Worm (Caenorhabditis elegans) whole organism, mixed stage, embryonic: ENCODE measurements around the gene W08G11.3.
"Not testable (repeated sequence)": the region's sequence is repeated elsewhere in the genome, so short reads cannot be mapped to it uniquely, and the experiment has no call there.

Experiments used
- M03D4.4 ChIP-seq: sonication (generic microtip); optimal IDR thresholded peaks from 2 replicates; lab custom pipeline; 2017; ENCODE audit warnings: mild to moderate bottlenecking, missing genetic modification characterization, missing compliant biosample characterization
- bed-3 ChIP-seq: fragments of 200-800 bp; sonication (Bioruptor generic); optimal IDR thresholded peaks from 3 replicates; lab custom pipeline; 2018; ENCODE audit warnings: mild to moderate bottlenecking, missing genetic modification characterization, moderate library complexity, missing compliant biosample characterization
- blmp-1 ChIP-seq: fragments of 150-350 bp; optimal IDR thresholded peaks from 2 replicates; lab custom pipeline; 2014; ENCODE audit warnings: missing biosample characterization, missing genetic modification characterization
- ceh-39 ChIP-seq: fragments of 150-350 bp; optimal IDR thresholded peaks from 2 replicates; lab custom pipeline; 2014; ENCODE audit warnings: missing biosample characterization, missing genetic modification characterization
- ceh-43 ChIP-seq: fragments of 200-800 bp; sonication (Bioruptor generic); optimal IDR thresholded peaks from 2 replicates; lab custom pipeline; 2018; ENCODE audit warnings: mild to moderate bottlenecking, missing genetic modification characterization, moderate library complexity, missing compliant biosample characterization
- ces-1 ChIP-seq: fragments of 150-350 bp; optimal IDR thresholded peaks from 2 replicates; lab custom pipeline; 2014; ENCODE audit warnings: missing biosample characterization, missing genetic modification reagents, missing genetic modification characterization
- cnd-1 ChIP-seq: fragments of 200-800 bp; sonication (Bioruptor generic); optimal IDR thresholded peaks from 2 replicates; lab custom pipeline; 2018; ENCODE audit warnings: mild to moderate bottlenecking, missing genetic modification characterization, missing compliant biosample characterization
- elt-1 ChIP-seq: sonication (generic microtip); optimal IDR thresholded peaks from 2 replicates; lab custom pipeline; 2017; ENCODE audit warnings: missing genetic modification characterization, mild to moderate bottlenecking, missing compliant biosample characterization, antibody characterized with exemption, moderate library complexity, borderline replicate concordance; ENCODE audit not compliant: insufficient read depth
- elt-3 ChIP-seq: fragments of 150-350 bp; optimal IDR thresholded peaks from 2 replicates; lab custom pipeline; 2014; ENCODE audit warnings: missing biosample characterization, missing genetic modification characterization
- flh-1 ChIP-seq: fragments of 200-800 bp; sonication (Bioruptor generic); optimal IDR thresholded peaks from 2 replicates; lab custom pipeline; 2018; ENCODE audit warnings: mild to moderate bottlenecking, missing genetic modification characterization, moderate library complexity, missing compliant biosample characterization
- ham-2 ChIP-seq: fragments of 200-800 bp; sonication (Bioruptor generic); optimal IDR thresholded peaks from 2 replicates; lab custom pipeline; 2018; ENCODE audit warnings: mild to moderate bottlenecking, missing genetic modification characterization, missing compliant biosample characterization
- hlh-1 ChIP-seq: fragments of 150-350 bp; optimal IDR thresholded peaks from 2 replicates; lab custom pipeline; 2014; ENCODE audit warnings: missing biosample characterization, missing genetic modification reagents, missing genetic modification characterization
- lin-13 ChIP-seq: fragments of 150-350 bp; optimal IDR thresholded peaks from 2 replicates; lab custom pipeline; 2014; ENCODE audit warnings: missing biosample characterization, missing genetic modification characterization
- lin-32 ChIP-seq: fragments of 200-800 bp; sonication (Bioruptor generic); optimal IDR thresholded peaks from 2 replicates; lab custom pipeline; 2018; ENCODE audit warnings: mild to moderate bottlenecking, missing genetic modification characterization, missing compliant biosample characterization
- mab-5 ChIP-seq: fragments of 150-350 bp; optimal IDR thresholded peaks from 2 replicates; lab custom pipeline; 2014; ENCODE audit warnings: missing biosample characterization, missing genetic modification characterization
- mep-1 ChIP-seq: fragments of 150-350 bp; optimal IDR thresholded peaks from 2 replicates; lab custom pipeline; 2017; ENCODE audit warnings: missing biosample characterization, missing genetic modification reagents, missing genetic modification characterization, inconsistent platforms
- mls-2 ChIP-seq: sonication (generic microtip); optimal IDR thresholded peaks from 2 replicates; lab custom pipeline; 2016; ENCODE audit warnings: mild to moderate bottlenecking, missing genetic modification characterization, moderate library complexity, missing compliant biosample characterization
- nhr-2 ChIP-seq: fragments of 150-350 bp; optimal IDR thresholded peaks from 2 replicates; lab custom pipeline; 2014; ENCODE audit warnings: missing biosample characterization, missing genetic modification characterization
- nhr-237 ChIP-seq: fragments of 150-350 bp; optimal IDR thresholded peaks from 2 replicates; lab custom pipeline; 2014; ENCODE audit warnings: missing biosample characterization, missing genetic modification characterization
- nhr-28 ChIP-seq: fragments of 150-350 bp; optimal IDR thresholded peaks from 2 replicates; lab custom pipeline; 2014; ENCODE audit warnings: missing biosample characterization, missing genetic modification characterization
- nhr-76 ChIP-seq: sonication (generic microtip); optimal IDR thresholded peaks from 2 replicates; lab custom pipeline; 2017; ENCODE audit warnings: missing biosample characterization, missing genetic modification characterization
- pha-4 ChIP-seq: fragments of 150-350 bp; optimal IDR thresholded peaks from 2 replicates; lab custom pipeline; 2018; ENCODE audit warnings: missing biosample characterization, missing genetic modification reagents, missing genetic modification characterization
- sem-2 ChIP-seq: fragments of 200-800 bp; sonication (Bioruptor generic); optimal IDR thresholded peaks from 2 replicates; lab custom pipeline; 2018; ENCODE audit warnings: mild to moderate bottlenecking, missing genetic modification characterization, missing compliant biosample characterization
- snpc-4 ChIP-seq: fragments of 150-350 bp; optimal IDR thresholded peaks from 2 replicates; lab custom pipeline; 2014; ENCODE audit warnings: missing biosample characterization, missing genetic modification characterization
- sptf-1 ChIP-seq: sonication (generic microtip); optimal IDR thresholded peaks from 2 replicates; lab custom pipeline; 2017; ENCODE audit warnings: mild to moderate bottlenecking, missing genetic modification characterization, moderate library complexity, missing compliant biosample characterization
- tbx-8 ChIP-seq: fragments of 200-800 bp; sonication (Bioruptor generic); optimal IDR thresholded peaks from 2 replicates; lab custom pipeline; 2018; ENCODE audit warnings: mild to moderate bottlenecking, missing genetic modification characterization, moderate library complexity, missing compliant biosample characterization
- unc-62 ChIP-seq: fragments of 150-350 bp; optimal IDR thresholded peaks from 2 replicates; lab custom pipeline; 2014; ENCODE audit warnings: missing biosample characterization, missing genetic modification reagents, missing genetic modification characterization
- zip-8 ChIP-seq: fragments of 150-350 bp; optimal IDR thresholded peaks from 2 replicates; lab custom pipeline; 2014; ENCODE audit warnings: missing biosample characterization, missing genetic modification characterization
- ztf-11 ChIP-seq: fragments of 150-350 bp; optimal IDR thresholded peaks from 2 replicates; lab custom pipeline; 2014; ENCODE audit warnings: missing biosample characterization, missing genetic modification characterization

W08G11.3 gene

DNA sequence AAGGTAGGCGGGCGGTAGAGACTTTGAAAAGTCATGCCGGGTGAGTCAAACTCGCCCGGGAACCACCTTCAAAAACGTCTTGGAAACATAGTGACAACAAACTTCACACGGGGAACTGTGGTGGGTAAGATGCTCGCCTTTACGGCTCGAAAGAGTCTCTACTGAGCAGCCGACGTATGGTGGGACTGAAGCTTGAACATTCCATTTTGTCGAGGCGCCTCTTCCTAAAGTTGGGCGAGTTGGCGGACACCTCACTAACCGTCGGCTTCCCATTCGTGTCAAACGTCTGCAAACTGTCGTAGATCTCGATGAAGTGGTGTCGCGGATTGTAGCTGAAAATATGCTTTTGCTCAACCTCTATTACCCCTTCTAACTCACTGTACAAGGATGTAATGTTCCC lies 15.5 kb downstream of the W08G11.3 start:
- TF ChIP-seq blmp-1 (tag; lab: Kevin White, UChicago) (no peak), M03D4.4 (tag; lab: Kevin White, UChicago) (no peak), lin-32 (GFP tag; lab: Kevin White, UChicago) (no peak), hlh-1 (no peak), nhr-237 (tag; lab: Kevin White, UChicago) (no peak), tbx-8 (no peak), elt-3 (tag; lab: Kevin White, UChicago) (no peak), ceh-39 (tag; lab: Kevin White, UChicago) (no peak), mls-2 (tag; lab: Kevin White, UChicago) (no peak), mep-1 (tag; lab: Kevin White, UChicago) (no peak), lin-13 (tag; lab: Kevin White, UChicago) (no peak), nhr-28 (tag; lab: Kevin White, UChicago) (no peak)

DNA sequence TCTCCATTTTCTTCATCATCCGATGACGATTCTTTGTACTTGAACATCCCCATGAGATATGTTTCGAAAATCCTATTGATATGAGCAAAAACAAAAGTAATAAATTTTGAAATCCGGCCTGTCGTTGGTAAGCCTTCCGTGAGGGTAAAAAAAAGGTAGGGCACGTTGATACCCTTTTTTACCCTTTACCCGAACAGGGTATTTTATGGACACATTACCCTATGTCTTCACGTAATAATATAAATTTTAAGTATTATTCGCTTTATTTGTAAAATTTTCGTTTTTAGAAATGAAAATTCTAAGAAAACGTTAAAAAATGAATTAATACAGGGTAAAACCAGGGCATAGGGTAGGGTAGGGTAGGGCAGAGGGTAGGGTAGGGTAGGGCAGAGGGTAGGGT lies 16.2 kb downstream of the W08G11.3 start, which contains the start of gene F13A7.7:
TSS of gene F13A7.7 (minus strand) at position 101 of the 400 bp plus-strand sequence.
- not testable (repeated sequence) for TF ChIP-seq elt-1, lin-13, M03D4.4 (tag; lab: Kevin White, UChicago)

DNA sequence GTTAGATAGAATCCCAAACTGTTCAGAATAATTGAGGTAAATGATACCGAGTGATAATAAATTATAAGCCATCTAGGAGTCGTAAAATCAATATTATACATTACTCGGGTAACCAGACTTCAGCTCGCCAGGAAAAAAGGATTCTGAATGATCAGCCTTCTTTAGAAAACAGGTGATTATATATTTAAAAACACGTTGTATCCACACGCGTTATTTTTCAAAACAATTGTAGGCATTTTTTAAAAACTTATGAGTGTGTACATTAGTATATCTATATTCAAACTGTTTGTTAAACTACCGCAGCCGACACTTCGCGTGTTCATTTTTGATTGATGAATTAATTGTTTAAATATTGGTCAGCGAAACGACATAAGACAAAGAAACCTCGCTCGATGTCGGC lies 20.8 kb downstream of the W08G11.3 start, which contains the start of gene sri-65:
TSS of gene sri-65 (minus strand) at position 101 of the 400 bp plus-strand sequence.
- TF ChIP-seq M03D4.4 (tag; lab: Kevin White, UChicago) (no peak), cnd-1 (no peak), ces-1 (GFP tag; lab: Kevin White, UChicago) (no peak), sptf-1 (no peak), unc-62 (no peak), mab-5 (tag; lab: Kevin White, UChicago) (no peak), tbx-8 (no peak), bed-3 (no peak), flh-1 (GFP tag; lab: Kevin White, UChicago) (no peak), nhr-28 (tag; lab: Kevin White, UChicago) (no peak), zip-8 (tag; lab: Kevin White, UChicago) (no peak), elt-3 (tag; lab: Kevin White, UChicago) (no peak), ceh-43 (GFP tag; lab: Kevin White, UChicago) (no peak), ham-2 (GFP tag; lab: Kevin White, UChicago) (no peak), elt-1 (tag; lab: Kevin White, UChicago) (no peak), mep-1 (tag; lab: Kevin White, UChicago) (no peak)

- TF ChIP-seq ztf-11 (tag; lab: Kevin White, UChicago) (no peak), sem-2 (no peak), elt-1 (tag; lab: Kevin White, UChicago) (no peak), ces-1 (GFP tag; lab: Kevin White, UChicago) (no peak), tbx-8 (no peak), lin-32 (GFP tag; lab: Kevin White, UChicago) (no peak), nhr-28 (tag; lab: Kevin White, UChicago) (no peak), sptf-1 (no peak), nhr-2 (tag; lab: Kevin White, UChicago) (no peak), snpc-4 (tag; lab: Kevin White, UChicago) (no peak), nhr-76 (no peak), mls-2 (tag; lab: Kevin White, UChicago) (no peak), flh-1 (GFP tag; lab: Kevin White, UChicago) (no peak), unc-62 (no peak), pha-4 (tag; lab: Kevin White, UChicago) (no peak), lin-13 (tag; lab: Kevin White, UChicago) (no peak), M03D4.4 (tag; lab: Kevin White, UChicago) (no peak), elt-3 (tag; lab: Kevin White, UChicago) (no peak), blmp-1 (tag; lab: Kevin White, UChicago) (no peak), ceh-39 (tag; lab: Kevin White, UChicago) (no peak)
Observed at ce11 chrV:16390655-16391054, 23.2 kb downstream of the W08G11.3 start, which contains the start of gene gst-44. TSS of gene gst-44 (plus strand) at chrV:16390891.

DNA sequence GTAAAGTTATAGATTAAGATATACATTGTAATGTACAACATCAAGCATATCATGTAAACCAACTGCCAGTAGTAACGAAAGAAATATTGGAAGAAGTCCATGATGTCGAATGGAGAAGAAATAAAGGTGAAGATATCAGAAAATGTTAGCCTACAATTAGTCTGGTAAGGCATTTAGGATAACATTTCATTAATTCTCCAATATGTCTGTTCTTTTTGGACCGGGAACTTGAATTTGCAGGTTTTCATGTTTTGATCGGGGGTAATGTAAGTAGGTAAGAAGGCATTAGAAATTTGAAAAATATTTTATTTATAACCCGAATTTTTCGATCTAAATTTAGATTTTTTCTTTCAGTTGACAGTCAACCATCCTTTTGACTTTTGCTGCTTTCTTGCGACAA lies 26.2 kb downstream of the W08G11.3 start, which contains the start of gene srd-63:
TSS of gene srd-63 (minus strand) at position 101 of the 400 bp plus-strand sequence.
- no peak for TF ChIP-seq ham-2 (GFP tag; lab: Kevin White, UChicago)
- TF ChIP-seq, all 35 proteins: peak for 0
